Worm (Caenorhabditis elegans): ENCODE results near the gene algn-5.

Gene algn-5

ce11 chrV:4248359-4248758 lies 53.0 kb downstream of the algn-5 start:
- no peak for TF ChIP-seq zag-1 (tag; optimal IDR thresholded peaks at IDR 0.05)
- no peak for TF ChIP-seq C34F6.9 (tag; optimal IDR thresholded peaks at IDR 0.05)
- TF ChIP-seq Y55F3AM.14 (GFP tag; optimal IDR thresholded peaks at IDR 0.05), result no peak

Data from whole organism, L2 larva.